Fruit fly (Drosophila melanogaster) whole organism, wandering third instar larva: ENCODE data around the gene CG31792.
A peak's percentile ranks its signal among the peaks of the same experiment; 100 is the strongest.

Experiments used
- Abd-B ChIP-seq: fragments of >200 bp; optimal IDR thresholded peaks from 2 replicates; lab custom pipeline; 2017; ENCODE audit warnings: missing biosample characterization, missing genetic modification characterization
- CG32264 ChIP-seq: fragments of 200-800 bp; sonication (Bioruptor generic); optimal IDR thresholded peaks from 2 replicates; lab custom pipeline; 2016; ENCODE audit warnings: missing biosample characterization, missing genetic modification characterization
- CG9705 ChIP-seq: fragments of 200-800 bp; sonication (Bioruptor generic); optimal IDR thresholded peaks from 2 replicates; lab custom pipeline; 2018; ENCODE audit warnings: missing biosample characterization, mild to moderate bottlenecking, missing genetic modification characterization
- CrebA ChIP-seq: fragments of 200-800 bp; sonication (Bioruptor generic); optimal IDR thresholded peaks from 2 replicates; lab custom pipeline; 2016; ENCODE audit warnings: missing biosample characterization, mild to moderate bottlenecking, missing genetic modification characterization, borderline replicate concordance
- Dfd ChIP-seq: fragments of >200 bp; optimal IDR thresholded peaks from 2 replicates; lab custom pipeline; 2017; ENCODE audit warnings: missing biosample characterization, missing genetic modification characterization
- Dif ChIP-seq: fragments of 200-275, 200-300 bp; sonication (Bioruptor generic); optimal IDR thresholded peaks from 2 replicates; lab custom pipeline; 2018; ENCODE audit warnings: missing biosample characterization, missing genetic modification characterization; ENCODE audit not compliant: partially characterized antibody
- GATAd ChIP-seq: sonication (Bioruptor generic); optimal IDR thresholded peaks from 2 replicates; lab custom pipeline; 2016; ENCODE audit warnings: missing biosample characterization, missing genetic modification characterization
- HLH106 ChIP-seq: fragments of 200-800 bp; optimal IDR thresholded peaks from 3 replicates; lab custom pipeline; 2019; ENCODE audit warnings: missing biosample characterization, mild to moderate bottlenecking, missing genetic modification characterization, moderate library complexity
- Hnf4 ChIP-seq: fragments of 200-800 bp; sonication (Bioruptor generic); optimal IDR thresholded peaks from 2 replicates; lab custom pipeline; 2016; ENCODE audit warnings: missing biosample characterization, mild to moderate bottlenecking, missing genetic modification characterization
- Hr78 ChIP-seq: fragments of >200 bp; optimal IDR thresholded peaks from 2 replicates; lab custom pipeline; 2017; ENCODE audit warnings: missing biosample characterization, missing genetic modification characterization
- Hr83 ChIP-seq: fragments of 200-300 bp; sonication (Bioruptor generic); optimal IDR thresholded peaks from 2 replicates; lab custom pipeline; 2016; ENCODE audit warnings: missing biosample characterization, mild to moderate bottlenecking, missing genetic modification characterization, moderate library complexity; ENCODE audit not compliant: poor library complexity, severe bottlenecking
- Jra ChIP-seq: sonication (Bioruptor generic); optimal IDR thresholded peaks from 2 replicates; lab custom pipeline; 2016; ENCODE audit warnings: missing biosample characterization, missing genetic modification characterization
- Mio ChIP-seq: sonication (Bioruptor generic); optimal IDR thresholded peaks from 2 replicates; lab custom pipeline; 2016; ENCODE audit warnings: missing biosample characterization, missing genetic modification characterization
- Myc ChIP-seq: fragments of >200 bp; optimal IDR thresholded peaks from 2 replicates; lab custom pipeline; 2017
- N ChIP-seq: fragments of >200 bp; optimal IDR thresholded peaks from 2 replicates; lab custom pipeline; 2018; ENCODE audit warnings: missing biosample characterization, missing external identifiers, missing genetic modification characterization
- OdsH ChIP-seq: fragments of 200-800 bp; sonication (Bioruptor generic); optimal IDR thresholded peaks from 2 replicates; lab custom pipeline; 2016; ENCODE audit warnings: missing biosample characterization, mild to moderate bottlenecking, missing genetic modification characterization
- Rel ChIP-seq, 2 experiments: fragments of 200-800 bp; sonication (Bioruptor generic) in 1 of 2; optimal IDR thresholded peaks; 2 replicates in 1 of 2; 3 replicates in 1 of 2; lab custom pipeline; 2016 to 2019; ENCODE audit warnings: mild to moderate bottlenecking in 2 of 2, missing biosample characterization in 2 of 2, missing genetic modification characterization in 2 of 2, moderate library complexity in 1 of 2
- Sp1 ChIP-seq: fragments of 200-800 bp; sonication (Bioruptor generic); optimal IDR thresholded peaks from 3 replicates; lab custom pipeline; 2019; ENCODE audit warnings: missing biosample characterization, mild to moderate bottlenecking, missing genetic modification characterization, moderate library complexity
- Vsx2 ChIP-seq: fragments of 200-300, 225-300 bp; sonication (Bioruptor generic); optimal IDR thresholded peaks from 2 replicates; lab custom pipeline; 2018; ENCODE audit warnings: missing biosample characterization, missing genetic modification characterization; ENCODE audit not compliant: partially characterized antibody
- br ChIP-seq: fragments of 200-800 bp; sonication (Bioruptor generic); optimal IDR thresholded peaks from 2 replicates; lab custom pipeline; 2016; ENCODE audit warnings: missing biosample characterization, missing genetic modification characterization
- brk ChIP-seq: fragments of 200-800 bp; sonication (Bioruptor generic); optimal IDR thresholded peaks from 2 replicates; lab custom pipeline; 2016; ENCODE audit warnings: missing biosample characterization, mild to moderate bottlenecking, missing genetic modification characterization
- dl ChIP-seq, 2 experiments: fragments of 175-275, 200-275 bp in 1 of 2; fragments of 200-275 bp in 1 of 2; sonication (Bioruptor generic); optimal IDR thresholded peaks; lab custom pipeline; 2018; ENCODE audit warnings: mild to moderate bottlenecking in 2 of 2, missing biosample characterization in 2 of 2, missing genetic modification characterization in 2 of 2, moderate library complexity in 2 of 2; ENCODE audit not compliant: partially characterized antibody in 2 of 2, insufficient read depth in 1 of 2
- dmrt93B ChIP-seq: fragments of 200-800 bp; sonication (Bioruptor generic); optimal IDR thresholded peaks from 2 replicates; lab custom pipeline; 2018; ENCODE audit warnings: missing biosample characterization, mild to moderate bottlenecking, missing genetic modification characterization
- dsf ChIP-seq: sonication (Bioruptor generic); optimal IDR thresholded peaks from 2 replicates; lab custom pipeline; 2016; ENCODE audit warnings: missing biosample characterization, missing genetic modification characterization, borderline replicate concordance
- ey ChIP-seq: fragments of 200-800 bp; sonication (Bioruptor generic); optimal IDR thresholded peaks from 2 replicates; lab custom pipeline; 2016; ENCODE audit warnings: missing biosample characterization, missing genetic modification characterization
- foxo ChIP-seq, 2 experiments: fragments of 200-800 bp; sonication (Bioruptor generic); optimal IDR thresholded peaks; 2 replicates in 1 of 2; 3 replicates in 1 of 2; lab custom pipeline; 2016 to 2017; ENCODE audit warnings: missing biosample characterization in 2 of 2, missing genetic modification characterization in 2 of 2
- fru ChIP-seq: fragments of 200-800 bp; sonication (Bioruptor generic); optimal IDR thresholded peaks from 3 replicates; lab custom pipeline; 2016; ENCODE audit warnings: missing biosample characterization, mild to moderate bottlenecking, missing genetic modification characterization
- h ChIP-seq: fragments of 200-800 bp; sonication (Bioruptor generic); optimal IDR thresholded peaks from 3 replicates; lab custom pipeline; 2016; ENCODE audit warnings: missing biosample characterization, mild to moderate bottlenecking, missing genetic modification characterization
- jim ChIP-seq: fragments of 175-275, 200-325 bp; sonication (Bioruptor generic); optimal IDR thresholded peaks from 2 replicates; lab custom pipeline; 2016; ENCODE audit warnings: missing biosample characterization, mild to moderate bottlenecking, missing genetic modification characterization
- lola ChIP-seq: fragments of >200 bp; optimal IDR thresholded peaks from 2 replicates; lab custom pipeline; 2017; ENCODE audit warnings: missing biosample characterization, missing genetic modification characterization
- pan ChIP-seq: fragments of >200 bp; optimal IDR thresholded peaks from 2 replicates; lab custom pipeline; 2017
- psq ChIP-seq: fragments of 200-800 bp; sonication (Bioruptor generic); optimal IDR thresholded peaks from 3 replicates; lab custom pipeline; 2017; ENCODE audit warnings: missing biosample characterization, mild to moderate bottlenecking, missing genetic modification characterization, moderate library complexity
- rgr ChIP-seq: fragments of 200-800 bp; sonication (Bioruptor generic); optimal IDR thresholded peaks from 3 replicates; lab custom pipeline; 2016; ENCODE audit warnings: missing biosample characterization, mild to moderate bottlenecking, missing genetic modification characterization
- sage ChIP-seq: fragments of 200-800 bp; sonication (Bioruptor generic); optimal IDR thresholded peaks from 2 replicates; lab custom pipeline; 2016; ENCODE audit warnings: missing biosample characterization, mild to moderate bottlenecking, missing genetic modification characterization
- sv ChIP-seq: fragments of 200-800 bp; sonication (Bioruptor generic); optimal IDR thresholded peaks from 3 replicates; lab custom pipeline; 2016; ENCODE audit warnings: missing biosample characterization, missing genetic modification characterization
- tai ChIP-seq: sonication (Bioruptor generic); optimal IDR thresholded peaks from 2 replicates; lab custom pipeline; 2016; ENCODE audit warnings: missing biosample characterization, missing genetic modification characterization
- usp ChIP-seq: fragments of >200 bp; optimal IDR thresholded peaks from 2 replicates; lab custom pipeline; 2017; ENCODE audit warnings: missing biosample characterization, missing genetic modification characterization
- woc ChIP-seq: sonication (Bioruptor generic); optimal IDR thresholded peaks from 2 replicates; lab custom pipeline; 2016; ENCODE audit warnings: missing biosample characterization, mild to moderate bottlenecking, missing genetic modification characterization

Gene CG31792

DNA sequence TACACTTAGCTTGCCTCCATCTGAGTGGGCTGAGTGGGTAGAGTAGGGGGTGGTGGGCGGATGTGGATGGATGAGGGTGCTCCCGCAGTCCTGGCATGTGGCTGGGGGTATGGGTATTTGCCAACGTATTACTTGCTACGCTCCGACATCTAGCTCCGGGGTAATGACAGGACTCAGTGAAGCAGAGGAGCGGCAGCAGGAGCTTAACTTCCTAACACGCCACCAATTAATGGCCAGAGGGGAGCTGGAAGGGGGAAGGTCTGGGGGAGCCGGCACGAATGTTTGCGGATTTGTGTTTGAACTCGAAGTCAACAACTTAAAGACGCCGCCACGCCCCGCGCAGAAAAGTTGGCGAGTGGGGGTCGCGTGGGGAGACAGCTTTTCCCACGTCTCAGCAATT lies 21.0 kb downstream of the CG31792 start:
- no peak for TF ChIP-seq lola (GFP tag; lab: Kevin White, UChicago)
- no peak for TF ChIP-seq Sp1
- TF ChIP-seq Hr83 (GFP tag; lab: Kevin White, UChicago), result no peak
- TF ChIP-seq Vsx2 (GFP tag; lab: Kevin White, UChicago), result no peak
- no peak for TF ChIP-seq HLH106 (tag; lab: Kevin White, UChicago)
- TF ChIP-seq usp (GFP tag; lab: Kevin White, UChicago), result no peak
- TF ChIP-seq br (GFP tag; lab: Kevin White, UChicago), result no peak
- TF ChIP-seq brk (GFP tag; lab: Kevin White, UChicago), result no peak
- no peak for TF ChIP-seq tai (GFP tag; lab: Kevin White, UChicago)
- no peak for TF ChIP-seq dsf (GFP tag; lab: Kevin White, UChicago)
- no peak for TF ChIP-seq CG32264 (GFP tag; lab: Kevin White, UChicago)
- TF ChIP-seq CG9705 (GFP tag; lab: Kevin White, UChicago), result no peak
- TF ChIP-seq dmrt93B (GFP tag; lab: Kevin White, UChicago), result no peak
- no peak for TF ChIP-seq Dfd
- TF ChIP-seq jim (GFP tag; lab: Kevin White, UChicago), result no peak
- no peak for TF ChIP-seq GATAd (GFP tag; lab: Kevin White, UChicago)
- no peak for TF ChIP-seq h (GFP tag; lab: Kevin White, UChicago)
- TF ChIP-seq Mio (GFP tag; lab: Kevin White, UChicago), result no peak
- TF ChIP-seq Jra, result no peak

DNA sequence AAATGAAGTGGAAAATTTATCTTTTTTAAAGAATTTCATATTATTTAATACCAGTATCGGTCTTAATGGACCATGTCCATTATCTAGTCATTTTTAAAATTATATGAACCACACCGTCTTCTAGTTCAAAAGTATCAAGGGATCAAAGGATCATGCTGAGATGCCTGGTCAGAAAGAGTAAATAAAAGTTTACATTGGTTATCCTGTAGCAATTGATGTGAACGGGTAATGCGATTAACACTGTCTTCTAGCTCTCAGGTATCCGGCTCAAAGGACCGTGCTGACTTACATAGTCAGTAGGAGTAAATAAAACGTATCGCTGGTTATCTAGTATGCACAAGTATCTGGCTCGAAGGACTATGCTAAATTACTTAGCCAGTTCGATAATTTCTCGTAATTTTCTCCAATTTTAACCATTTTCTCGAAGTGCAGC lies 21.9 kb downstream of the CG31792 start:
- peak in 1 of 2 experiments; percentile 6 for TF ChIP-seq foxo (GFP tag; optimal IDR thresholded peaks at IDR 0.05; lab: Kevin White, UChicago)
- no peak for TF ChIP-seq ey
- no peak for TF ChIP-seq fru (GFP tag; lab: Kevin White, UChicago)
- TF ChIP-seq OdsH (GFP tag; lab: Kevin White, UChicago), result no peak

DNA sequence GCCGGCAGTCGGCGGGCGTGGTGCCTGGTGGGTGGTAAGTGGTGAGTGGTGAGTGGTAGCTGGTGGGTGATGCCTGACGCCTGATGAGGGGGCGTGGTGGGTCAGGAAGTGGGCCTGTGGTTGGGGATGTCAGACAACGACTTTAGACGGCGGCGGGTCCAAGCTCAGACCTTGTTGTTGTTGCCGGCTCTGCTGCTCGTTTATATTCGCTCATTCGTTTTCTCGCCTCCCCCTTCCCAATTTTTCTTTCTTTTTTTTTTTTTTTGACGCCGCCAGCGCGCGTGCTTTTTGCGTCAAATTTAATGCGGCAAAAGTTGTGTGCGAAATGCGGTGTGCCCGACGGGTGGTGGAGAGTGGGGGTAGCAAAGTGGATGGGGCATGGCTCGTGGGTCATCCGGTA lies 22.4 kb downstream of the CG31792 start:
- TF ChIP-seq sv (GFP tag; lab: Kevin White, UChicago), result no peak

DNA sequence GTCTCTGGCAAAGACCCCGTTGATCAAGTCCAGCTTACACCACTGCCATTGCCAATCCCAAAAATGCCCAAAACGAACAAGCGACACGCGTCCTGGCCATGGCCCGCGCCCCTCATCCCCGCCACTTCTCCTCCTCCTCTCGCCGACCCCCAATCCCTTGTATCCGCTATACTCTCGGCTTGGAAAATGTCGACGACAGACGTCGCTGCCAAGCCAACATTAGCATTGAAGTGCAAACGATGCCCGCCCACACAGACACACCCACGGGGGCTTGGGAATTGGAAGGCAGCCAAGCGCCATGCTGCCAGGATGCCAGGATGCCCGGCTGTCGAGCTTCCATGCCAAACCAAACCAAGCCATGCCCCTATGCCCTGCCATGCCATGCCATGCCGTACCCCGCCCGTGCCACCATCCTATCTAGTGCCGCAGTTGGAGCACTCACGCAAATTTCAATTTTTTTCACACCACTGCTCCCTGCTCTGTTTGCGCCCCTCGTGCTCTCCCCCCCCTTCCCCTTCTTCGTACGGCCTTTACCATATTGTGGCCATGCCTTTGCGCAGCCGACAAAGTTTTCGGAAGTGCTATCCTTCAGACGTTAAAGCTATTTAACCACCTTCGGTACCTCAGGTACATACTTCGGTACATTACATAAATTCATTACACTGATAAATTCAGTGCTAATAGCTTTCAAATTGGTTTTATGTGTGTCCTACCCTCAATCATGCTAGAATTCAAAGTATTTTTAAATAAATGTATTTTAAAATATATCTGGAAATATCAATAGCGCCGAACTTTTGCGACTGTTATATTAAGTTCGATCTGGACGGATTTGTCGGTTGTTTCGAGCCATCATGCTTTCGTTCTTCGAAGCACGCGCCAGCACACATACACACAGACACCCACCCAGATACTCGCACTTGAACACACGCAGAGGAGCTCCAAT lies 24.3 kb downstream of the CG31792 start:
- TF ChIP-seq fru (GFP tag; lab: Kevin White, UChicago), result peak; percentile 82
- peak; percentile 75 for TF ChIP-seq dmrt93B (GFP tag; lab: Kevin White, UChicago)
- TF ChIP-seq ey, result peak; percentile 62
- peak; percentile 64 for TF ChIP-seq psq (GFP tag; lab: Kevin White, UChicago)
- TF ChIP-seq OdsH (GFP tag; lab: Kevin White, UChicago), result peak; percentile 81
- no peak for TF ChIP-seq Hr83 (GFP tag; lab: Kevin White, UChicago)
- peak; percentile 50 for TF ChIP-seq sv (GFP tag; lab: Kevin White, UChicago)
- peak; percentile 47 for TF ChIP-seq CrebA (GFP tag; lab: Kevin White, UChicago)
- peak; percentile 43 for TF ChIP-seq Rel (GFP tag; optimal IDR thresholded peaks at IDR 0.05; lab: Kevin White, UChicago)
- peak; percentile 49 for TF ChIP-seq Rel (tag; optimal IDR thresholded peaks at IDR 0.05; lab: Kevin White, UChicago)
- no peak for TF ChIP-seq Abd-B (GFP tag; lab: Kevin White, UChicago)
- peak; percentile 49 for TF ChIP-seq sage (GFP tag; lab: Kevin White, UChicago)
- TF ChIP-seq CG9705 (GFP tag; lab: Kevin White, UChicago), result peak; percentile 66
- TF ChIP-seq dsf (GFP tag; lab: Kevin White, UChicago), result no peak
- TF ChIP-seq dl (GFP tag; optimal IDR thresholded peaks at IDR 0.05; lab: Kevin White, UChicago; ENCODE audit: insufficient read depth in 1 of 2, partially characterized antibody in 2 of 2), result no peak
- TF ChIP-seq pan (lab: Kevin White, UChicago), result no peak
- no peak for TF ChIP-seq Jra
- TF ChIP-seq Mio (GFP tag; lab: Kevin White, UChicago), result no peak
- TF ChIP-seq Myc (lab: Kevin White, UChicago), result no peak
- no peak for TF ChIP-seq jim (GFP tag; lab: Kevin White, UChicago)
- TF ChIP-seq Sp1, result peak; percentile 91
- peak; percentile 85 for TF ChIP-seq HLH106 (tag; lab: Kevin White, UChicago)
- peak in 1 of 2 experiments; percentile 87 for TF ChIP-seq foxo (GFP tag; optimal IDR thresholded peaks at IDR 0.05; lab: Kevin White, UChicago)
- peak; percentile 76 for TF ChIP-seq rgr (GFP tag; lab: Kevin White, UChicago)
- no peak for TF ChIP-seq Hr78
- TF ChIP-seq usp (GFP tag; lab: Kevin White, UChicago), result no peak
- no peak for TF ChIP-seq Dfd
- no peak for TF ChIP-seq Dif (GFP tag; lab: Kevin White, UChicago)
- peak; percentile 16 for TF ChIP-seq Hnf4
- TF ChIP-seq brk (GFP tag; lab: Kevin White, UChicago), result peak; percentile 16
- no peak for TF ChIP-seq N (GFP tag; lab: Kevin White, UChicago)
- TF ChIP-seq Vsx2 (GFP tag; lab: Kevin White, UChicago), result no peak
- no peak for TF ChIP-seq GATAd (GFP tag; lab: Kevin White, UChicago)
- TF ChIP-seq woc (GFP tag; lab: Kevin White, UChicago), result peak; percentile 64
- TF ChIP-seq tai (GFP tag; lab: Kevin White, UChicago), result no peak
- peak; percentile 73 for TF ChIP-seq br (GFP tag; lab: Kevin White, UChicago)
- TF ChIP-seq h (GFP tag; lab: Kevin White, UChicago), result peak; percentile 87
